Worm (Caenorhabditis elegans) whole organism, L2 larva: ENCODE data around the gene clec-138.
A peak's percentile ranks its signal among the peaks of the same experiment; 100 is the strongest.

Source experiments
- F13H6.1 ChIP-seq: sonication (generic microtip); optimal IDR thresholded peaks from 2 replicates; lab custom pipeline; 2016; ENCODE audit warnings: missing genetic modification characterization, missing compliant biosample characterization
- R02D3.7 ChIP-seq: fragments of 150-350 bp; optimal IDR thresholded peaks from 2 replicates; lab custom pipeline; 2014; ENCODE audit warnings: missing biosample characterization, missing genetic modification characterization
- ZK546.5 ChIP-seq: sonication (generic microtip); optimal IDR thresholded peaks from 2 replicates; lab custom pipeline; 2017; ENCODE audit warnings: missing biosample characterization, missing genetic modification characterization
- alr-1 ChIP-seq: fragments of 150-350 bp; optimal IDR thresholded peaks from 2 replicates; lab custom pipeline; 2014; ENCODE audit warnings: missing biosample characterization, missing genetic modification characterization
- blmp-1 ChIP-seq: sonication (generic microtip); optimal IDR thresholded peaks from 2 replicates; lab custom pipeline; 2017; ENCODE audit warnings: missing genetic modification characterization, mild to moderate bottlenecking, missing compliant biosample characterization, antibody characterized with exemption, moderate library complexity; ENCODE audit not compliant: insufficient read depth
- ceh-16 ChIP-seq: fragments of 150-350 bp; optimal IDR thresholded peaks from 2 replicates; lab custom pipeline; 2014; ENCODE audit warnings: missing biosample characterization, missing genetic modification characterization
- ceh-82 ChIP-seq: fragments of 150-350 bp; optimal IDR thresholded peaks from 2 replicates; lab custom pipeline; 2014; ENCODE audit warnings: missing biosample characterization, missing genetic modification characterization
- egl-27 ChIP-seq: sonication (generic microtip); optimal IDR thresholded peaks from 3 replicates; lab custom pipeline; 2017; ENCODE audit warnings: missing biosample characterization, missing genetic modification reagents, missing genetic modification characterization
- elt-1 ChIP-seq: fragments of 150-350 bp; optimal IDR thresholded peaks from 2 replicates; lab custom pipeline; 2014; ENCODE audit warnings: missing biosample characterization, missing genetic modification characterization
- elt-3 ChIP-seq: sonication (generic microtip); optimal IDR thresholded peaks from 2 replicates; lab custom pipeline; 2017; ENCODE audit warnings: missing biosample characterization, missing genetic modification characterization
- gmeb-1 ChIP-seq: fragments of 150-350 bp; optimal IDR thresholded peaks from 2 replicates; lab custom pipeline; 2014; ENCODE audit warnings: missing biosample characterization, missing genetic modification characterization
- lin-39 ChIP-seq: fragments of 150-350 bp; optimal IDR thresholded peaks from 2 replicates; lab custom pipeline; 2014; ENCODE audit warnings: missing biosample characterization, missing genetic modification reagents, missing genetic modification characterization
- lsy-2 ChIP-seq, 2 experiments: fragments of 150-350 bp in 1 of 2; sonication (generic microtip) in 1 of 2; optimal IDR thresholded peaks; 2 replicates each; lab custom pipeline; 2014 to 2017; ENCODE audit warnings: missing biosample characterization in 2 of 2, missing genetic modification characterization in 2 of 2
- mab-5 ChIP-seq: fragments of 150-350 bp; optimal IDR thresholded peaks from 2 replicates; lab custom pipeline; 2014; ENCODE audit warnings: missing biosample characterization, missing genetic modification characterization
- mbf-1 ChIP-seq: sonication (generic microtip); optimal IDR thresholded peaks from 2 replicates; lab custom pipeline; 2017; ENCODE audit warnings: missing biosample characterization, missing genetic modification characterization
- nhr-11 ChIP-seq: fragments of 150-350 bp; optimal IDR thresholded peaks from 2 replicates; lab custom pipeline; 2014; ENCODE audit warnings: missing biosample characterization, missing genetic modification characterization
- nhr-129 ChIP-seq: fragments of 150-350 bp; optimal IDR thresholded peaks from 2 replicates; lab custom pipeline; 2014; ENCODE audit warnings: missing biosample characterization, missing genetic modification characterization
- nhr-21 ChIP-seq: fragments of 150-350 bp; optimal IDR thresholded peaks from 2 replicates; lab custom pipeline; 2014; ENCODE audit warnings: missing biosample characterization, missing genetic modification characterization
- nhr-237 ChIP-seq: fragments of 150-350 bp; optimal IDR thresholded peaks from 2 replicates; lab custom pipeline; 2014; ENCODE audit warnings: missing biosample characterization, missing genetic modification characterization
- nhr-25 ChIP-seq: fragments of 150-350 bp; sonication (generic microtip); optimal IDR thresholded peaks from 3 replicates; lab custom pipeline; 2014; ENCODE audit warnings: missing biosample characterization, missing genetic modification characterization
- nhr-77 ChIP-seq: fragments of 150-350 bp; optimal IDR thresholded peaks from 2 replicates; lab custom pipeline; 2014; ENCODE audit warnings: missing biosample characterization, missing genetic modification characterization
- peb-1 ChIP-seq: fragments of 150-350 bp; optimal IDR thresholded peaks from 2 replicates; lab custom pipeline; 2014; ENCODE audit warnings: missing biosample characterization, missing genetic modification characterization
- sem-4 ChIP-seq: fragments of 150-350 bp; optimal IDR thresholded peaks from 2 replicates; lab custom pipeline; 2014; ENCODE audit warnings: missing biosample characterization, missing genetic modification reagents, missing genetic modification characterization
- skn-1 ChIP-seq: sonication (generic microtip); optimal IDR thresholded peaks from 2 replicates; lab custom pipeline; 2017; ENCODE audit warnings: missing biosample characterization, missing genetic modification characterization
- unc-39 ChIP-seq: fragments of 150-350 bp; optimal IDR thresholded peaks from 2 replicates; lab custom pipeline; 2014; ENCODE audit warnings: missing biosample characterization, missing genetic modification characterization
- unc-62 ChIP-seq: fragments of 150-350 bp; optimal IDR thresholded peaks from 2 replicates; lab custom pipeline; 2014; ENCODE audit warnings: missing biosample characterization, missing genetic modification reagents, missing genetic modification characterization
- ztf-1 ChIP-seq: fragments of 200-800 bp; sonication (Bioruptor generic); conservative IDR thresholded peaks from 2 replicates; pipeline ENCODE4 v1.3.6; 2022; ENCODE audit warnings: missing genetic modification characterization, missing compliant biosample characterization
- ztf-11 ChIP-seq: sonication (generic microtip); optimal IDR thresholded peaks from 2 replicates; lab custom pipeline; 2017; ENCODE audit warnings: missing biosample characterization, missing genetic modification characterization

clec-138 gene

ce11 chrII:4581090-4581489, 38.5 kb downstream of the clec-138 start:
- TF ChIP-seq ceh-16 (no peak), blmp-1 (no peak), skn-1 (no peak)

ce11 chrII:4579920-4580474, 39.6 kb downstream of the clec-138 start:
- TF ChIP-seq nhr-129 (no peak), nhr-77 (tag; lab: Kevin White, UChicago) (no peak), unc-62 (GFP tag; lab: Kevin White, UChicago) (no peak), ZK546.5 (no peak), R02D3.7 (tag; lab: Kevin White, UChicago) (no peak), lsy-2 (tag; optimal IDR thresholded peaks at IDR 0.05; lab: Kevin White, UChicago) (no peak), ztf-1 (no peak), nhr-237 (tag; lab: Kevin White, UChicago) (no peak), ceh-82 (tag; lab: Kevin White, UChicago) (no peak), elt-3 (tag; lab: Kevin White, UChicago) (no peak), ceh-16 (no peak), F13H6.1 (tag; lab: Kevin White, UChicago) (no peak)
- TF ChIP-seq, all 48 proteins: peak for 0

DNA sequence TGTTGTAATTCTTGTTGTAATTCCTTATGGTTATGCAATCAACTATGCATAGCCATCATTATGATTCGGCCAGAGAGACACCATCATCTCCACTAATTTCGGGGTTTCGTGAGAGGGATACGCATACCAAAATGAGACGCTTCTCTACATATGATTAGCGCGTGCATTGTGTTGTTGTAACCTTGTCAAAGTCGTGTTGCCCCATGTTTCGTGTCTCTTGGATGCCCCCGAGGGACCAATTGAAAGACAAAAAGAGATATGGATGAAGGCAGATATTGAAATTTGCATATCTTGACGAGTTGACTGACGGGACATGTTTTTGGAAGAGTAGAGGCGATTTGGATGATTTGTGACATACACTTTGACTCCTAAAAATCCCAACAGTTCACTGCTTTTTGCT, 40.2 kb downstream of the clec-138 start:
- TF ChIP-seq mab-5 (tag; lab: Kevin White, UChicago) (peak; percentile 62), lin-39 (tag; lab: Kevin White, UChicago) (no peak)
- TF ChIP-seq, all 48 proteins: peak for 1

DNA sequence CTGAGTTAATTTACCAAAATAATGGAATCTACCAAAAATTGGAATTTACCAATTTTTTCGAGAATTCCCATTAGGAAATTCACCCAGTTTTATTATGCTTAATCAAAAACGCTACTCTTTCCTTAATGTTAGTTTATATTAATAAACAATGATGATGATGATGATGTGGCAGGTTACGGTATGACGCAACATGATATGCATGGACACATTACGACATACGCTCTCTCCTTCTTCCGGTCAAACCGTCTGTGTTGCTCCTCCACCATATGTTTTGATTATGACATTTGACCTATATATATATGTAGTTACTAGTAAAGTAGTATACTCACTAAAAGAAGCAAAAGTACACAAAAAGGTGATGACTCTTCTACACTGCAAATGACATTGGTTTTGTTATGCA, 42.2 kb downstream of the clec-138 start:
- TF ChIP-seq skn-1 = no peak
- no peak for TF ChIP-seq nhr-129
- no peak for TF ChIP-seq ceh-16
- TF ChIP-seq nhr-11 (tag; lab: Kevin White, UChicago) = no peak

DNA sequence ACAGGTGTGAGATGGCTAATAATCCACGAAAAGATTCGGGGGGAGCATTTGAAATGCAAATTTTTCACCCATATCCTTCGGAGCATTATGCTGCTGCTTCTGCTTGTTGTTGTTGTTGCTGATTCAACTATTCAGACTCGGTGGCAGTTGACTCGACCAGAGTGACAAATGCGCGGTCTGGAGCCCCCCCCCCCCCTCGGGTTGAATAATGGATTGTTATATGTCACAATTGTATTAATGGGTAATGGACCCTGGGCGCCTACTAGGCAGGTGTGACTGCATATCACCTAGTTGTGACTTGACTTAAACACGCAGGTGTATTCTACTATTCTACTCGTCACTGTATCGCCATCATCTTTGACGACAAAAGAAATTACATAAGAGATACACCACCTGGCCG, 44.0 kb downstream of the clec-138 start:
- TF ChIP-seq F13H6.1 (tag; lab: Kevin White, UChicago) (no peak), mab-5 (tag; lab: Kevin White, UChicago) (peak; percentile 69)

DNA sequence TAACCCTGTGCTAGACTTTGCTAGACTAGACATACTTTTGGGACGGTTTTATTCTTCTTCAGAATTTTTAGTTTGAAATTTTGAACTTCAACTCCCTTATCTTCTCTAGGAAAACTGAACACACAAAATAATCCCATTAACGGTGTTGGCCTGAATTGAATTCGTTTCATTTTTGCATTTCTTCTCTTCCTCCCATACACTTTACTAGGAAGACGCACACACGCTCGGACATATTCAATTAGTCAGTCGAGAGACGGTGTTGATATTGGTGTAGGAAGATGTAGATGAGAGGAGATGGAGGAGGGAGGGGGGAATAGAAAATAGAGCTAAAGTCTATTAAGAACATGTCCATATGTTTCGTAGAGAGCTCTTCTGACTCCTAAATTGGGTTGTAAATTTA, 44.9 kb downstream of the clec-138 start:
- TF ChIP-seq alr-1 (tag; lab: Kevin White, UChicago) (no peak), egl-27 (tag; lab: Kevin White, UChicago) (no peak), ceh-82 (tag; lab: Kevin White, UChicago) (no peak), ztf-11 (tag; lab: Kevin White, UChicago) (no peak), sem-4 (tag; lab: Kevin White, UChicago) (no peak), unc-39 (tag; lab: Kevin White, UChicago) (no peak), peb-1 (tag; lab: Kevin White, UChicago) (no peak), mbf-1 (tag; lab: Kevin White, UChicago) (no peak)

DNA sequence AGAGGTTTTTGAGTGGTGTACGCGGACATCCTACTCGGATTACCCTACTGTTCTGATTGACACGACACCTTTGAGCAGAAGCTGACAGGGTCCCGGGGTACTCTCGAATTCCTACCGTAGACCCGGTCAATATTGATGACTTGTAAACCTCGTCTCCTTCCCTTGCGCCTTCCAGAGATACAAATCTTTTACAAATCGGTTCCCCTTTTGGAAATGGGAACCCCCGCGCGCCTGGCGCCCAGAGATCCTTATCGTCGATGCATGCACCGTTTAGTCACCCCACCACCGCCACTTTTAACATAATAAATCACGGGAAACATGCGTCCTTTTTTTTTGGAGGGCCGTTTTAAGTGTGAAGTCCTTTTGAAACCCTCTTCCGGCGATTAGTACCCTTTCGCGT, 46.5 kb downstream of the clec-138 start:
- TF ChIP-seq nhr-25 (tag; lab: Kevin White, UChicago) = no peak
- TF ChIP-seq ceh-16 = peak; percentile 49
- TF ChIP-seq elt-1 (tag; lab: Kevin White, UChicago) = peak; percentile 64

ce11 chrII:4572579-4572978, 47.0 kb downstream of the clec-138 start:
- TF ChIP-seq alr-1 (tag; lab: Kevin White, UChicago) (no peak), blmp-1 (no peak)
- TF ChIP-seq, all 48 proteins: peak for 0

ce11 chrII:4571868-4572267, 47.7 kb downstream of the clec-138 start, which contains the start of gene vab-1:
vab-1 (plus strand) TSS chrII:4572000.
- TF ChIP-seq mab-5 (tag; lab: Kevin White, UChicago) (no peak), R02D3.7 (tag; lab: Kevin White, UChicago) (no peak), gmeb-1 (tag; lab: Kevin White, UChicago) (no peak), unc-62 (GFP tag; lab: Kevin White, UChicago) (no peak), nhr-21 (no peak), lsy-2 (tag; optimal IDR thresholded peaks at IDR 0.05; lab: Kevin White, UChicago) (no peak), blmp-1 (no peak)
